Worm (Caenorhabditis elegans) whole organism, L3 larva: ENCODE data around the gene R05G6.9.

ENCODE experiments used
- R02D3.7 ChIP-seq: fragments of 150-350 bp; optimal IDR thresholded peaks from 2 replicates; lab custom pipeline; 2014; ENCODE audit warnings: missing biosample characterization, missing genetic modification characterization
- ZK546.5 ChIP-seq: sonication (generic microtip); optimal IDR thresholded peaks from 2 replicates; lab custom pipeline; 2017; ENCODE audit warnings: missing biosample characterization, missing genetic modification characterization
- ceh-16 ChIP-seq: sonication (generic microtip); optimal IDR thresholded peaks from 2 replicates; lab custom pipeline; 2017; ENCODE audit warnings: missing biosample characterization, missing genetic modification characterization
- daf-12 ChIP-seq: fragments of 150-350 bp; optimal IDR thresholded peaks from 2 replicates; lab custom pipeline; 2014; ENCODE audit warnings: missing biosample characterization, missing genetic modification reagents, missing genetic modification characterization
- egl-27 ChIP-seq: sonication (generic microtip); optimal IDR thresholded peaks from 4 replicates; lab custom pipeline; 2017; ENCODE audit warnings: missing biosample characterization, missing genetic modification reagents, missing genetic modification characterization
- elt-1 ChIP-seq: fragments of 150-350 bp; optimal IDR thresholded peaks from 2 replicates; lab custom pipeline; 2014; ENCODE audit warnings: missing biosample characterization, missing genetic modification characterization
- elt-3 ChIP-seq, 3 experiments: fragments of 150-350 bp in 1 of 3; sonication (generic microtip) in 2 of 3; optimal IDR thresholded peaks; 2 replicates in 2 of 3; 4 replicates in 1 of 3; lab custom pipeline; 2014 to 2017; ENCODE audit warnings: missing biosample characterization in 3 of 3, missing genetic modification characterization in 3 of 3
- eor-1 ChIP-seq, 2 experiments: fragments of 150-350 bp; optimal IDR thresholded peaks; 2 replicates each; lab custom pipeline; 2014 to 2018; ENCODE audit warnings: missing biosample characterization in 2 of 2, missing genetic modification characterization in 2 of 2
- fkh-10 ChIP-seq: sonication (generic microtip); optimal IDR thresholded peaks from 2 replicates; lab custom pipeline; 2017; ENCODE audit warnings: missing biosample characterization, missing genetic modification reagents, missing genetic modification characterization
- fkh-2 ChIP-seq: fragments of 150-350 bp; optimal IDR thresholded peaks from 2 replicates; lab custom pipeline; 2014; ENCODE audit warnings: missing biosample characterization, missing genetic modification reagents, missing genetic modification characterization
- fos-1 ChIP-seq: fragments of 150-350 bp; optimal IDR thresholded peaks from 2 replicates; lab custom pipeline; 2014; ENCODE audit warnings: missing biosample characterization, missing genetic modification characterization
- hmg-11 ChIP-seq: sonication (generic microtip); optimal IDR thresholded peaks from 2 replicates; lab custom pipeline; 2016; ENCODE audit warnings: missing genetic modification characterization, missing compliant biosample characterization
- jun-1 ChIP-seq: fragments of 150-350 bp; optimal IDR thresholded peaks from 2 replicates; lab custom pipeline; 2014; ENCODE audit warnings: missing biosample characterization, missing genetic modification reagents, missing genetic modification characterization
- lin-15B ChIP-seq: fragments of 150-350 bp; optimal IDR thresholded peaks from 2 replicates; lab custom pipeline; 2014; ENCODE audit warnings: missing biosample characterization, missing genetic modification characterization
- lin-39 ChIP-seq: fragments of 150-350 bp; optimal IDR thresholded peaks from 2 replicates; lab custom pipeline; 2018; ENCODE audit warnings: missing biosample characterization, missing genetic modification reagents, missing genetic modification characterization
- lsy-12 ChIP-seq: sonication (generic microtip); optimal IDR thresholded peaks from 2 replicates; lab custom pipeline; 2016; ENCODE audit warnings: mild to moderate bottlenecking, missing genetic modification characterization, missing compliant biosample characterization
- mdl-1 ChIP-seq: fragments of 150-350 bp; optimal IDR thresholded peaks from 2 replicates; lab custom pipeline; 2014; ENCODE audit warnings: missing biosample characterization, missing genetic modification characterization
- nfya-1 ChIP-seq: sonication (generic microtip); optimal IDR thresholded peaks from 2 replicates; lab custom pipeline; 2017; ENCODE audit warnings: missing genetic modification characterization, mild to moderate bottlenecking, missing compliant biosample characterization, antibody characterized with exemption, moderate library complexity; ENCODE audit not compliant: insufficient read depth
- nhr-11 ChIP-seq: fragments of 150-350 bp; optimal IDR thresholded peaks from 2 replicates; lab custom pipeline; 2014; ENCODE audit warnings: missing biosample characterization, missing genetic modification characterization
- nhr-12 ChIP-seq: fragments of 150-350 bp; optimal IDR thresholded peaks from 2 replicates; lab custom pipeline; 2014; ENCODE audit warnings: missing biosample characterization, missing genetic modification characterization
- nhr-25 ChIP-seq: sonication (generic microtip); optimal IDR thresholded peaks from 2 replicates; lab custom pipeline; 2017; ENCODE audit warnings: missing biosample characterization, missing genetic modification characterization
- nhr-43 ChIP-seq: sonication (generic microtip); optimal IDR thresholded peaks from 2 replicates; lab custom pipeline; 2016; ENCODE audit warnings: mild to moderate bottlenecking, missing genetic modification characterization, missing compliant biosample characterization; ENCODE audit not compliant: poor library complexity, severe bottlenecking
- nhr-67 ChIP-seq: fragments of 150-350 bp; optimal IDR thresholded peaks from 2 replicates; lab custom pipeline; 2014; ENCODE audit warnings: missing biosample characterization, missing genetic modification characterization
- nhr-77 ChIP-seq: fragments of 150-350 bp; optimal IDR thresholded peaks from 2 replicates; lab custom pipeline; 2014; ENCODE audit warnings: missing biosample characterization, missing genetic modification characterization
- pha-4 ChIP-seq: fragments of 150-350 bp; optimal IDR thresholded peaks from 2 replicates; lab custom pipeline; 2014; ENCODE audit warnings: missing biosample characterization, missing genetic modification reagents, missing genetic modification characterization
- pqm-1 ChIP-seq: fragments of 150-350 bp; optimal IDR thresholded peaks from 2 replicates; lab custom pipeline; 2017; ENCODE audit warnings: missing biosample characterization, missing genetic modification characterization, inconsistent platforms
- sea-2 ChIP-seq: fragments of 150-350 bp; sonication (generic microtip); optimal IDR thresholded peaks from 4 replicates; lab custom pipeline; 2014; ENCODE audit warnings: missing biosample characterization, missing genetic modification reagents, missing genetic modification characterization
- skn-1 ChIP-seq: fragments of 150-350 bp; optimal IDR thresholded peaks from 2 replicates; lab custom pipeline; 2014; ENCODE audit warnings: missing biosample characterization, missing genetic modification characterization
- tbx-2 ChIP-seq: sonication (generic microtip); optimal IDR thresholded peaks from 2 replicates; lab custom pipeline; 2016; ENCODE audit warnings: mild to moderate bottlenecking, missing genetic modification characterization, missing compliant biosample characterization
- unc-39 ChIP-seq: sonication (generic microtip); optimal IDR thresholded peaks from 4 replicates; lab custom pipeline; 2017; ENCODE audit warnings: missing biosample characterization, missing genetic modification characterization
- unc-62 ChIP-seq: fragments of 150-350 bp; sonication (generic microtip); optimal IDR thresholded peaks from 4 replicates; lab custom pipeline; 2014; ENCODE audit warnings: missing biosample characterization, missing genetic modification reagents, missing genetic modification characterization
- ztf-11 ChIP-seq: fragments of 150-350 bp; optimal IDR thresholded peaks from 2 replicates; lab custom pipeline; 2014; ENCODE audit warnings: missing biosample characterization, missing genetic modification characterization

R05G6.9 gene

ce11 chrIV:7559237-7559636, 43.2 kb upstream of the R05G6.9 start:
- TF ChIP-seq sea-2 (GFP tag; lab: Kevin White, UChicago), result no peak
- TF ChIP-seq ceh-16 (tag; lab: Kevin White, UChicago), result no peak
- TF ChIP-seq mdl-1 (tag; lab: Kevin White, UChicago), result no peak
- TF ChIP-seq unc-39 (tag; lab: Kevin White, UChicago), result no peak
- TF ChIP-seq ztf-11 (tag; lab: Kevin White, UChicago), result no peak
- TF ChIP-seq lin-39 (tag; lab: Kevin White, UChicago), result no peak
- no peak for TF ChIP-seq elt-1 (tag; lab: Kevin White, UChicago)
- TF ChIP-seq ZK546.5, result no peak
- TF ChIP-seq elt-3 (tag; optimal IDR thresholded peaks at IDR 0.05; lab: Kevin White, UChicago), result no peak
- TF ChIP-seq nhr-77 (tag; lab: Kevin White, UChicago), result no peak
- no peak for TF ChIP-seq fos-1 (tag; lab: Kevin White, UChicago)
- no peak for TF ChIP-seq nhr-25 (tag; lab: Kevin White, UChicago)
- no peak for TF ChIP-seq tbx-2 (tag; lab: Kevin White, UChicago)
- no peak for TF ChIP-seq hmg-11 (tag; lab: Kevin White, UChicago)
- no peak for TF ChIP-seq nhr-43 (tag; lab: Kevin White, UChicago)
- no peak for TF ChIP-seq nhr-11 (tag; lab: Kevin White, UChicago)

- TF ChIP-seq nfya-1 (tag; lab: Kevin White, UChicago) (no peak), eor-1 (tag; optimal IDR thresholded peaks at IDR 0.05; lab: Kevin White, UChicago) (no peak), nhr-25 (tag; lab: Kevin White, UChicago) (no peak), lsy-12 (tag; lab: Kevin White, UChicago) (no peak), unc-62 (GFP tag; lab: Kevin White, UChicago) (no peak), fkh-10 (GFP tag; lab: Kevin White, UChicago) (no peak), unc-39 (tag; lab: Kevin White, UChicago) (no peak), fos-1 (tag; lab: Kevin White, UChicago) (no peak), nhr-11 (tag; lab: Kevin White, UChicago) (no peak), nhr-67 (tag; lab: Kevin White, UChicago) (no peak), egl-27 (tag; lab: Kevin White, UChicago) (no peak), elt-3 (tag; optimal IDR thresholded peaks at IDR 0.05; lab: Kevin White, UChicago) (no peak), lin-15B (tag; lab: Kevin White, UChicago) (no peak), daf-12 (no peak), skn-1 (tag; lab: Kevin White, UChicago) (no peak), ZK546.5 (no peak), fkh-2 (tag; lab: Kevin White, UChicago) (no peak), pqm-1 (no peak), R02D3.7 (tag; lab: Kevin White, UChicago) (no peak), jun-1 (tag; lab: Kevin White, UChicago) (no peak)
Observed at ce11 chrIV:7558653-7559052, 42.6 kb upstream of the R05G6.9 start.

ce11 chrIV:7556265-7556866, 40.3 kb upstream of the R05G6.9 start, which contains the start of the genes F49E8.7, F49E8.8 and nprl-2:
F49E8.7 (minus strand) TSS chrIV:7556365.
F49E8.8 (plus strand) TSS chrIV:7556637.
nprl-2 (plus strand) TSS chrIV:7556816.
- TF ChIP-seq pha-4 (tag; lab: Kevin White, UChicago), result peak; percentile 32
- TF ChIP-seq nhr-12 (tag; lab: Kevin White, UChicago), result no peak
- TF ChIP-seq nhr-43 (tag; lab: Kevin White, UChicago), result no peak
- no peak for TF ChIP-seq hmg-11 (tag; lab: Kevin White, UChicago)
- TF ChIP-seq, all 47 proteins: peak for 1

- TF ChIP-seq nfya-1 (tag; lab: Kevin White, UChicago) (peak; percentile 6), pha-4 (tag; lab: Kevin White, UChicago) (peak; percentile 57), jun-1 (tag; lab: Kevin White, UChicago) (no peak)
Observed at ce11 chrIV:7554351-7554750, 38.3 kb upstream of the R05G6.9 start, which contains the start of gene F49E8.6. F49E8.6 (minus strand) TSS chrIV:7554667.
